Fruit fly (Drosophila melanogaster) whole organism, embryonic: ENCODE data around the gene CG34435.

Experiments used
- Abd-B ChIP-seq: fragments of 200-800 bp; sonication (Bioruptor generic); optimal IDR thresholded peaks from 2 replicates; lab custom pipeline; 2018; ENCODE audit warnings: missing biosample characterization, mild to moderate bottlenecking, missing genetic modification characterization, moderate library complexity
- Adf1 ChIP-seq: fragments of 200-800 bp; sonication (Bioruptor generic); IDR thresholded peaks from 2 replicates; pipeline ENCODE4 v1.3.6; 2022; ENCODE audit warnings: missing biosample characterization, missing genetic modification characterization
- Aef1 ChIP-seq: fragments of 200-800 bp; sonication (Bioruptor generic); IDR thresholded peaks from 3 replicates; pipeline ENCODE4 v1.3.6; 2022; ENCODE audit warnings: missing biosample characterization, missing genetic modification characterization
- CG14441 ChIP-seq: fragments of 200-800 bp; sonication (Bioruptor generic); IDR thresholded peaks from 2 replicates; pipeline ENCODE4 v1.3.6; 2022; ENCODE audit warnings: missing biosample characterization, missing genetic modification characterization
- CG15479 ChIP-seq: fragments of 200-800 bp; sonication (Bioruptor generic); optimal IDR thresholded peaks from 3 replicates; lab custom pipeline; 2019; ENCODE audit warnings: missing biosample characterization, mild to moderate bottlenecking, missing genetic modification characterization, moderate library complexity
- CG17829 ChIP-seq: fragments of 200-800 bp; optimal IDR thresholded peaks from 2 replicates; lab custom pipeline; 2019; ENCODE audit warnings: missing biosample characterization, mild to moderate bottlenecking, missing genetic modification characterization, moderate library complexity
- CG42726 ChIP-seq: fragments of 200-800 bp; sonication (Bioruptor generic); IDR thresholded peaks from 2 replicates; pipeline ENCODE4 v1.3.6; 2022; ENCODE audit warnings: missing biosample characterization, missing genetic modification characterization; ENCODE audit not compliant: partially characterized antibody
- CG4282 ChIP-seq: fragments of 200-800 bp; sonication (Bioruptor generic); optimal IDR thresholded peaks from 2 replicates; lab custom pipeline; 2016; ENCODE audit warnings: missing biosample characterization, missing genetic modification characterization
- CG4730 ChIP-seq: fragments of 200-800 bp; sonication (Bioruptor generic); IDR thresholded peaks from 2 replicates; pipeline ENCODE4 v1.3.6; 2022; ENCODE audit warnings: missing biosample characterization, missing genetic modification characterization
- CG6683 ChIP-seq: fragments of 200-800 bp; sonication (Bioruptor generic); optimal IDR thresholded peaks from 2 replicates; lab custom pipeline; 2017; ENCODE audit warnings: missing biosample characterization, mild to moderate bottlenecking, missing genetic modification characterization, missing genetic modification reagents
- CG7786 ChIP-seq: fragments of 200-800 bp; sonication (Bioruptor generic); optimal IDR thresholded peaks from 2 replicates; lab custom pipeline; 2016; ENCODE audit warnings: missing biosample characterization, missing genetic modification characterization
- CG9876 ChIP-seq: fragments of 200-800 bp; sonication (Bioruptor generic); optimal IDR thresholded peaks from 2 replicates; lab custom pipeline; 2016; ENCODE audit warnings: missing biosample characterization, missing genetic modification characterization
- CTCF ChIP-seq: fragments of 200-800 bp; sonication (Bioruptor generic); optimal IDR thresholded peaks from 2 replicates; lab custom pipeline; 2017; ENCODE audit warnings: missing biosample characterization, mild to moderate bottlenecking, missing genetic modification characterization, moderate library complexity
- Deaf1 ChIP-seq: fragments of 200-800 bp; optimal IDR thresholded peaks from 3 replicates; lab custom pipeline; 2019; ENCODE audit warnings: missing biosample characterization, mild to moderate bottlenecking, missing genetic modification characterization, moderate library complexity
- Dfd ChIP-seq, 2 experiments: fragments of >200 bp; optimal IDR thresholded peaks; 2 replicates each; lab custom pipeline; 2017; ENCODE audit warnings: missing biosample characterization in 2 of 2, missing genetic modification characterization in 2 of 2
- Dip3 ChIP-seq: fragments of 200-800 bp; sonication (Bioruptor generic); optimal IDR thresholded peaks from 3 replicates; lab custom pipeline; 2016; ENCODE audit warnings: missing biosample characterization, missing genetic modification characterization
- Fer2 ChIP-seq: fragments of 200-800 bp; sonication (Bioruptor generic); optimal IDR thresholded peaks from 2 replicates; lab custom pipeline; 2018; ENCODE audit warnings: missing biosample characterization, mild to moderate bottlenecking, missing genetic modification characterization, moderate library complexity
- Gsc ChIP-seq: fragments of 200-800 bp; sonication (Bioruptor generic); IDR thresholded peaks from 2 replicates; pipeline ENCODE4 v1.3.6; 2022; ENCODE audit warnings: missing biosample characterization, missing genetic modification characterization
- HmgD ChIP-seq: fragments of 200-800 bp; sonication (Bioruptor generic); optimal IDR thresholded peaks from 3 replicates; lab custom pipeline; 2016; ENCODE audit warnings: missing biosample characterization, missing genetic modification characterization
- Hmr ChIP-seq: fragments of 200-800 bp; sonication (Bioruptor generic); optimal IDR thresholded peaks from 3 replicates; lab custom pipeline; 2017; ENCODE audit warnings: mild to moderate bottlenecking, missing biosample characterization, missing genetic modification reagents, missing genetic modification characterization
- Lhr ChIP-seq: fragments of 200-800 bp; sonication (Bioruptor generic); optimal IDR thresholded peaks from 3 replicates; lab custom pipeline; 2017; ENCODE audit warnings: mild to moderate bottlenecking, missing biosample characterization, missing genetic modification reagents, missing genetic modification characterization
- Nf-YB ChIP-seq: fragments of 200-800 bp; sonication (Bioruptor generic); optimal IDR thresholded peaks from 3 replicates; lab custom pipeline; 2019; ENCODE audit warnings: missing biosample characterization, mild to moderate bottlenecking, missing genetic modification characterization, moderate library complexity
- Nf-YC ChIP-seq: fragments of 200-800 bp; optimal IDR thresholded peaks from 3 replicates; lab custom pipeline; 2019; ENCODE audit warnings: missing biosample characterization, mild to moderate bottlenecking, missing genetic modification characterization, moderate library complexity
- Rfx ChIP-seq: fragments of 200-800 bp; sonication (Bioruptor generic); IDR thresholded peaks from 2 replicates; pipeline ENCODE4 v1.3.6; 2022; ENCODE audit warnings: missing biosample characterization, missing genetic modification characterization
- Sry-β ChIP-seq: fragments of 200-800 bp; sonication (Bioruptor generic); optimal IDR thresholded peaks from 2 replicates; lab custom pipeline; 2018; ENCODE audit warnings: missing biosample characterization, mild to moderate bottlenecking, missing genetic modification characterization, moderate library complexity
- Xbp1 ChIP-seq: fragments of 200-800 bp; sonication (Bioruptor generic); optimal IDR thresholded peaks from 3 replicates; lab custom pipeline; 2016; ENCODE audit warnings: missing biosample characterization, mild to moderate bottlenecking, missing genetic modification characterization
- ara ChIP-seq: fragments of 200-800 bp; sonication (Bioruptor generic); IDR thresholded peaks from 2 replicates; pipeline ENCODE4 v1.3.6; 2022; ENCODE audit warnings: missing biosample characterization, missing genetic modification characterization
- bbx ChIP-seq: fragments of 200-800 bp; sonication (Bioruptor generic); IDR thresholded peaks from 2 replicates; pipeline ENCODE4 v1.3.6; 2022; ENCODE audit warnings: missing biosample characterization, missing genetic modification characterization; ENCODE audit not compliant: partially characterized antibody
- bcd ChIP-seq: fragments of 200-800 bp; sonication (Bioruptor generic); optimal IDR thresholded peaks from 2 replicates; lab custom pipeline; 2017; ENCODE audit warnings: missing biosample characterization, mild to moderate bottlenecking, missing genetic modification characterization
- bowl ChIP-seq: fragments of 200-800 bp; sonication (Bioruptor generic); IDR thresholded peaks from 2 replicates; pipeline ENCODE4 v1.3.6; 2022; ENCODE audit warnings: missing biosample characterization, missing genetic modification characterization
- cad ChIP-seq: fragments of >200 bp; optimal IDR thresholded peaks from 2 replicates; lab custom pipeline; 2017; ENCODE audit warnings: missing biosample characterization, missing genetic modification characterization
- cg ChIP-seq: fragments of 200-800 bp; sonication (Bioruptor generic); optimal IDR thresholded peaks from 3 replicates; lab custom pipeline; 2019; ENCODE audit warnings: missing biosample characterization, mild to moderate bottlenecking, missing genetic modification characterization, moderate library complexity
- ci ChIP-seq: fragments of 200-800 bp; sonication (Bioruptor generic); IDR thresholded peaks from 3 replicates; pipeline ENCODE4 v1.3.6; 2022; ENCODE audit warnings: missing biosample characterization, missing genetic modification characterization
- crol ChIP-seq: fragments of 200-800 bp; sonication (Bioruptor generic); IDR thresholded peaks from 2 replicates; pipeline ENCODE4 v1.3.6; 2022; ENCODE audit warnings: missing biosample characterization, missing genetic modification characterization
- ftz-f1 ChIP-seq: fragments of 200-800 bp; sonication (Bioruptor generic); optimal IDR thresholded peaks from 2 replicates; lab custom pipeline; 2016; ENCODE audit warnings: missing biosample characterization, missing genetic modification characterization
- gt ChIP-seq: fragments of 200-800 bp; sonication (Bioruptor generic); IDR thresholded peaks from 2 replicates; pipeline ENCODE4 v1.3.6; 2022; ENCODE audit warnings: missing biosample characterization, missing genetic modification characterization
- her ChIP-seq: fragments of 200-800 bp; sonication (Bioruptor generic); optimal IDR thresholded peaks from 2 replicates; lab custom pipeline; 2016; ENCODE audit warnings: missing biosample characterization, missing genetic modification characterization
- knrl ChIP-seq: fragments of 200-800 bp; sonication (Bioruptor generic); IDR thresholded peaks from 3 replicates; pipeline ENCODE4 v1.3.6; 2022; ENCODE audit warnings: missing biosample characterization, missing genetic modification characterization; ENCODE audit not compliant: partially characterized antibody
- oc ChIP-seq: fragments of 200-800 bp; sonication (Bioruptor generic); optimal IDR thresholded peaks from 2 replicates; lab custom pipeline; 2018; ENCODE audit warnings: missing biosample characterization, mild to moderate bottlenecking, missing genetic modification characterization, moderate library complexity
- otp ChIP-seq: fragments of 200-800 bp; sonication (Bioruptor generic); IDR thresholded peaks from 3 replicates; pipeline ENCODE4, ENCODE4 v1.3.6; 2022; ENCODE audit warnings: missing biosample characterization, missing genetic modification characterization
- pfk ChIP-seq: fragments of 200-800 bp; sonication (Bioruptor generic); optimal IDR thresholded peaks from 2 replicates; lab custom pipeline; 2018; ENCODE audit warnings: missing biosample characterization, mild to moderate bottlenecking, missing genetic modification characterization, moderate library complexity
- phol ChIP-seq: fragments of 200-800 bp; sonication (Bioruptor generic); optimal IDR thresholded peaks from 3 replicates; lab custom pipeline; 2018; ENCODE audit warnings: missing biosample characterization, mild to moderate bottlenecking, missing genetic modification characterization, moderate library complexity
- prd ChIP-seq, 3 experiments: fragments of >200 bp in 2 of 3; fragments of 200-800 bp in 1 of 3; sonication (Bioruptor generic) in 1 of 3; optimal IDR thresholded peaks in 2 of 3; IDR thresholded peaks in 1 of 3; 2 replicates in 2 of 3; 3 replicates in 1 of 3; pipeline versions ENCODE4 v1.3.6 to Lab custom; 2017 to 2022; ENCODE audit warnings: missing biosample characterization in 1 of 3, missing genetic modification characterization in 1 of 3
- sob ChIP-seq: fragments of 200-800 bp; sonication (Bioruptor generic); IDR thresholded peaks from 2 replicates; pipeline ENCODE4 v1.3.6; 2022; ENCODE audit warnings: missing biosample characterization, missing genetic modification characterization
- tap ChIP-seq: fragments of 200-800 bp; optimal IDR thresholded peaks from 3 replicates; lab custom pipeline; 2019; ENCODE audit warnings: missing biosample characterization, mild to moderate bottlenecking, missing genetic modification characterization, moderate library complexity
- twi ChIP-seq: fragments of 200-800 bp; optimal IDR thresholded peaks from 2 replicates; lab custom pipeline; 2019; ENCODE audit warnings: missing biosample characterization, mild to moderate bottlenecking, missing genetic modification characterization, moderate library complexity
- zen ChIP-seq: fragments of 200-800 bp; sonication (Bioruptor generic); optimal IDR thresholded peaks from 3 replicates; lab custom pipeline; 2018; ENCODE audit warnings: missing biosample characterization, mild to moderate bottlenecking, missing genetic modification characterization, moderate library complexity
- zfh2 ChIP-seq: fragments of 200-800 bp; sonication (Bioruptor generic); optimal IDR thresholded peaks from 2 replicates; lab custom pipeline; 2016; ENCODE audit warnings: missing biosample characterization, missing genetic modification characterization

The CG34435 gene

DNA sequence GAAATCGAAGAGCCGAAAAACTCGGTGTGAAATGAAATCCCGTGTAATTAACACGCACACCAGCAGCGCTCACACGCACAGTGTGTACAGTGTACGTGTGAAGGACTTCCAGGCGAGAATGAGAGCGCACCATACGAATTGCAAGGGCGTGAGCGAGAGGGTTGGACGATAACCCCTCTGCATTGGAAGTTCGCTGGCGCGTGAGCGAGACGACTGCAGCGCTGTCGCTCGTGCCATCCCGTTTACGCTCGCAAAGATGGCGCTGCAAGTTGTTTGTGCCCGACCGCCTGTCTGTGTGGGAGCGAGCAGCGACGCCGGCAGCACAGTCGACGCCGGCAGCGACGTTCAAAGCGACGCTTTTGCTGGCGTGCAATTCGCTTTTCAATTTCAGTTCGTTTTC is 20.4 kb downstream of the CG34435 start, which contains the start of gene Vsx1 (continued):
- TF ChIP-seq Dfd (GFP tag; optimal IDR thresholded peaks at IDR 0.05; lab: Kevin White, UChicago) (peak in 1 of 2 experiments; percentile 2), cad (GFP tag; lab: Kevin White, UChicago) (no peak), bowl (GFP tag; lab: Robert Waterston, UW) (no peak), oc (tag; lab: Kevin White, UChicago) (peak; percentile 11), crol (GFP tag; lab: Robert Waterston, UW) (peak; percentile 64), zfh2 (no peak), cg (GFP tag; lab: Kevin White, UChicago) (peak; percentile 97), CG15479 (GFP tag; lab: Kevin White, UChicago) (peak; percentile 8), bbx (GFP tag; lab: Robert Waterston, UW) (peak; percentile 24; the same call in 1 of the 2 replicates), CG4730 (GFP tag; lab: Robert Waterston, UW) (no peak), CG42726 (GFP tag; lab: Robert Waterston, UW) (peak; percentile 61; the same call in 1 of the 2 replicates), pfk (GFP tag; lab: Kevin White, UChicago) (no peak), bcd (no peak), knrl (GFP tag; lab: Robert Waterston, UW) (peak; percentile 35; the same call in 1 of the 3 replicates), twi (tag; lab: Kevin White, UChicago) (peak; percentile 27), Nf-YC (tag; lab: Kevin White, UChicago) (peak; percentile 97), CG9876 (no peak), Adf1 (GFP tag; lab: Robert Waterston, UW) (peak; percentile 99), HmgD (peak; percentile 79), ci (GFP tag; lab: Robert Waterston, UW) (peak; percentile 45; the same call in 1 of the 3 replicates), Aef1 (GFP tag; lab: Robert Waterston, UW) (peak; percentile 20; the same call in 1 of the 3 replicates), Sry-β (no peak), zen (tag; lab: Kevin White, UChicago) (peak; percentile 70), phol (peak; percentile 95), CG4282 (GFP tag; lab: Kevin White, UChicago) (no peak), Abd-B (GFP tag; lab: Kevin White, UChicago) (peak; percentile 26), Deaf1 (tag; lab: Kevin White, UChicago) (peak; percentile 59), CG17829 (tag; lab: Kevin White, UChicago) (no peak)

DNA sequence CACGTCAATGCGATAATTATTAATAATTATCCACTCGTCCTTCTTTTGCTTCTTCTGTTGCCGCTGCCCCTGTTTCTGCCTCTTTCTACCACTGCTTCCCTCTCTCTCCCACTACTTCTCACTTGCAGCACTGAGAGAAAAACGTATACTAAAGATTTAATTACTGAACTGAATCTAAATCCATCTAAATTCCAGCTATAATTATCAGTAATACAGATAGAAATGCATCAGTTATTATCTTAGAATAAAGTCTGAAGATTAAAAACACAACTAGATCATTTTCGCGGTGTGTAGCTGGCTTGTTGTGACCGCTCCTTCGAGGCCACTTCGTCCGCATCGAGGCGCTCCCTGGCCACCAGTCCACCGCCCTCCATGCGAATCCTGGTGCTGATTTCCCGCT is 24.3 kb downstream of the CG34435 start:
- TF ChIP-seq prd (optimal IDR thresholded peaks at IDR 0.05; lab: Kevin White, UChicago) = no peak
- peak; percentile 64; the same call in 2 of the 3 replicates for TF ChIP-seq prd (GFP tag; IDR thresholded peaks at IDR 0.05; lab: Robert Waterston, UW)
- no peak for TF ChIP-seq ara (GFP tag; lab: Robert Waterston, UW)
- TF ChIP-seq, all 482 proteins: peak for 1

DNA sequence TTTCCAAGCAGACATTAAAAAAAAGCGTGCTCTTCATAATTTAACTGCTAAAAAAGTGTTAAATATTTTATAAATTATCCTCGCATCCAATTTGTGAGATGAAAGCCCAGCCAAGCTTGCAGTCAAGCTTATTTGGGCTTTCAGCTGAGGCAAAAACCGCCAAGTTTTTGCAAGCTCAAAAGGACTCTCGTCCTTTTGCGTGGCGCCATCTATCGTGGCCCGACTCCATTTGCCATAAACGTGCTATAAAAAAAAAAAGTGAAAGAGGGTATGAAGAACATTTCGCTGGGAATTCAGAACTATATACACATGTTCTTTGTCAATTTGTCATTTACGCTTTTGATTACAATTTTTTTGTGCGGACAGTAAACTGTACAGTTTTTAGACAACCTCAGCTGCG is 25.8 kb downstream of the CG34435 start:
- no peak for TF ChIP-seq Fer2
- no peak for TF ChIP-seq her (GFP tag; lab: Kevin White, UChicago)
- peak; percentile 86 for TF ChIP-seq CTCF (GFP tag; lab: Kevin White, UChicago)
- TF ChIP-seq Lhr (GFP tag; lab: Kevin White, UChicago) = no peak
- no peak for TF ChIP-seq tap (tag; lab: Kevin White, UChicago)

DNA sequence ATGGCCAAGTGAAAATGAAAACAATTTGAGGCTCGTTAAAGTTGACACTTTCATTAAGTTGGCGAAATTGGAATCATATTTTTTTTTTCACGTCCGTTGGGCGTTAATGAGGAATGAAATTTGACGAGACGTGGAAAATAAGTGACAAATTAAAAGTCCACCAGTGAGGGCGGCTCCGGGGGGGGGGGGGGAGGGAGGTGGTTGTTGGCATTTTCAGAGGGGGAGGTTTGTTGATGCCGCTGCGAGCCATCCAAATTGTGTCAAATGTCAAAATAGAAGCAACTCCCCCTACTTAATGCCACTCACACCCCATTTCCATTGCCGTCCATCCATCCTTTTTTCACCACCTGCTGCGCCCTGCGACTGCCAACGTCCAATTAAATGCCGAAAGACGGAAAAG is 27.2 kb downstream of the CG34435 start:
- TF ChIP-seq CG6683 (GFP tag; lab: Kevin White, UChicago) (no peak), Hmr (GFP tag; lab: Kevin White, UChicago) (no peak), Rfx (GFP tag; lab: Robert Waterston, UW) (no peak), crol (GFP tag; lab: Robert Waterston, UW) (peak; percentile 51; the same call in 1 of the 2 replicates), Xbp1 (GFP tag; lab: Kevin White, UChicago) (no peak), Nf-YB (GFP tag; lab: Kevin White, UChicago) (peak; percentile 75), gt (no peak), Gsc (GFP tag; lab: Robert Waterston, UW) (no peak), ftz-f1 (GFP tag; lab: Kevin White, UChicago) (no peak), CG14441 (GFP tag; lab: Robert Waterston, UW) (no peak), CG7786 (no peak), Nf-YC (tag; lab: Kevin White, UChicago) (peak; percentile 44), otp (GFP tag; lab: Robert Waterston, UW) (no peak), sob (GFP tag; lab: Robert Waterston, UW) (no peak), Dip3 (GFP tag; lab: Kevin White, UChicago) (no peak)
- TF ChIP-seq, all 482 proteins: peak for 3
